Worm (Caenorhabditis elegans): Measurements from ENCODE around the gene ZK856.4.

The ZK856.4 gene

ce11 chrV:10220605-10221004 lies 37.5 kb downstream of the ZK856.4 start, which contains the start of gene C12D8.13:
Gene C12D8.13, minus strand, starts transcription at chrV:10220705.
- no peak for TF ChIP-seq unc-62 (GFP tag; optimal IDR thresholded peaks at IDR 0.05)

- no peak for TF ChIP-seq unc-62 (GFP tag; optimal IDR thresholded peaks at IDR 0.05)
Measured at ce11 chrV:10221317-10221716, 38.2 kb downstream of the ZK856.4 start, which contains the start of the genes fipr-5 and fipr-9. Gene fipr-5, minus strand, starts transcription at chrV:10221417. Gene fipr-9, plus strand, starts transcription at chrV:10221662.

ce11 chrV:10222007-10222406 lies 38.9 kb downstream of the ZK856.4 start, which contains the start of gene C12D8.20:
Gene C12D8.20, plus strand, starts transcription at chrV:10222307.
- TF ChIP-seq unc-62 (GFP tag; optimal IDR thresholded peaks at IDR 0.05) = no peak

ce11 chrV:10224619-10225018 lies 41.5 kb downstream of the ZK856.4 start:
- TF ChIP-seq unc-62 (GFP tag; optimal IDR thresholded peaks at IDR 0.05) = no peak

ce11 chrV:10225610-10226009 lies 42.5 kb downstream of the ZK856.4 start, which contains the start of gene daf-36:
Gene daf-36, minus strand, starts transcription at chrV:10225710.
- no peak for TF ChIP-seq unc-62 (GFP tag; optimal IDR thresholded peaks at IDR 0.05)

- TF ChIP-seq unc-62 (GFP tag; optimal IDR thresholded peaks at IDR 0.05) = no peak
Measured at ce11 chrV:10227333-10227732, 44.2 kb downstream of the ZK856.4 start, which contains the start of gene ttr-19. Gene ttr-19, minus strand, starts transcription at chrV:10227433.

ce11 chrV:10228360-10228759 lies 45.3 kb downstream of the ZK856.4 start, which contains the start of gene fipr-4:
Gene fipr-4, minus strand, starts transcription at chrV:10228460.
- TF ChIP-seq unc-62 (GFP tag; optimal IDR thresholded peaks at IDR 0.05) = no peak

ce11 chrV:10229222-10229879 lies 46.3 kb downstream of the ZK856.4 start, which contains the start of the genes pyt-1 and fipr-7:
Gene pyt-1, minus strand, starts transcription at chrV:10229322.
Gene fipr-7, plus strand, starts transcription at chrV:10229829.
- TF ChIP-seq unc-62 (GFP tag; optimal IDR thresholded peaks at IDR 0.05) = no peak

ce11 chrV:10230932-10231331 lies 47.8 kb downstream of the ZK856.4 start, which contains the start of gene fipr-6:
Gene fipr-6, plus strand, starts transcription at chrV:10231232.
- TF ChIP-seq unc-62 (GFP tag; optimal IDR thresholded peaks at IDR 0.05) = no peak

- no peak for TF ChIP-seq unc-62 (GFP tag; optimal IDR thresholded peaks at IDR 0.05)
Measured at ce11 chrV:10233330-10233729, 50.2 kb downstream of the ZK856.4 start, which contains the start of gene str-182. Gene str-182, minus strand, starts transcription at chrV:10233430.
